Fruit fly (Drosophila melanogaster) whole organism, larva: ENCODE data around the gene SKIP.

ENCODE experiments used
- noc ChIP-seq: fragments of 200-800 bp; sonication (Bioruptor generic); optimal IDR thresholded peaks from 3 replicates; lab custom pipeline; 2019; ENCODE audit warnings: missing biosample characterization, mild to moderate bottlenecking, missing genetic modification characterization, moderate library complexity

Gene SKIP

DNA sequence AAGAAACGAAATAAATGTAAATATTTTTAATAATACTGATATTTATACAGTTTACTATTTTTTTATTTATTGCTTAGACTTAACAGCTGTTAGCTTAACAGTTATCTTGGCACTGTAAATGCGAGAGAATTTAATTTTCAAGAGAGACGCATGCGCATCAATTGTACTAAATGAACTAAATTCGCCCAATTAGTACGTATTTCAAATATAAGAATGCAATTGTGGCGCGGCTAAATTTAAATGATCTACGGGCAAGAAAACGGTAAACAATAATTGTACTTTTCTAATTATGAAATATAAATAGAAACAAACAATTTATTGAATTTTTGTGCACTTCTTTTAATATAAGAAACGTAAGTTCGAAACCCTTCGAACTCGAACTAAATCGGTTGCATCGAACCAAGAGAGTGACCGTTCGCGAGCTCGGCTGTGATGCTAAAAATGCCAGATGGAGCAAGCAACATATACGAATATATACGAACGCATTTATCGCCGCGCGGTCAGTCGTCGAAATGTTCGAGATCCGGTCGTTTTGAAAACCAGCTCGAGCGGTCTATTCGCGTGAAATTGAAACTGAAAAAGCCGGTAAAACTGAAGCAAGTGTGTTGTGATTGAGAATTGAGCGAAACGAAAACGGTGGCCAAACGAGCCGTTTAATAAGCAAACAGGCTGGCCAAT, at the start of gene SKIP:
TSS of gene SKIP (plus strand) at position 494 of the 678 bp plus-strand sequence.
- TF ChIP-seq noc (tag; lab: Kevin White, UChicago), result no peak

- no peak for TF ChIP-seq noc (tag; lab: Kevin White, UChicago)
These were observed 47.3 kb upstream of the SKIP start, which contains the start of gene BomT3 for dm6 chr3R:22086297-22086696. BomT3 (minus strand) TSS chr3R:22086397.

DNA sequence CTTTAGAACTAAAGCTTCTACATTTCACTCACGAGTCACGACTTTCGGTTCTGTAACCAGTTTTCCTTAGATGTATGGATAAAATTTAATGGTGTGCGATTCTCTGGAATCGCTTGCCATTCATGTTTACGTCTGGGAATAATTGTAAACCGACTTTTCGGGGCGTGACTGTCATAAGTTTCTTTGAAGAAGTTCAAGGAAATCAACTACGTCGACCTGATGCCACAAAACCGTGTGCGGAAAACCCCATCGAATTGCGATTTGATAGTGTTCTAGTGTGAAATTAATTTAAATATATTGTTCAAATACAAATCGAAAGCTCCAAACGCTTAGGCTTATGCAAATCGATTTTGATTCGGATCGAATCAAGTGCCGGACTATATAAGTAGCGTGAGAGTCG, 46.9 kb upstream of the SKIP start, which contains the start of gene BomBc3:
TSS of gene BomBc3 (plus strand) at position 301 of the 400 bp plus-strand sequence.
- TF ChIP-seq noc (tag; lab: Kevin White, UChicago), result no peak

dm6 chr3R:22093950-22094349, 39.7 kb upstream of the SKIP start:
- no peak for TF ChIP-seq noc (tag; lab: Kevin White, UChicago)

dm6 chr3R:22096893-22097292, 36.7 kb upstream of the SKIP start:
- TF ChIP-seq noc (tag; lab: Kevin White, UChicago), result no peak

dm6 chr3R:22103114-22103513, 30.5 kb upstream of the SKIP start, which contains the start of gene CG13407:
CG13407 (plus strand) TSS chr3R:22103414.
- no peak for TF ChIP-seq noc (tag; lab: Kevin White, UChicago)

DNA sequence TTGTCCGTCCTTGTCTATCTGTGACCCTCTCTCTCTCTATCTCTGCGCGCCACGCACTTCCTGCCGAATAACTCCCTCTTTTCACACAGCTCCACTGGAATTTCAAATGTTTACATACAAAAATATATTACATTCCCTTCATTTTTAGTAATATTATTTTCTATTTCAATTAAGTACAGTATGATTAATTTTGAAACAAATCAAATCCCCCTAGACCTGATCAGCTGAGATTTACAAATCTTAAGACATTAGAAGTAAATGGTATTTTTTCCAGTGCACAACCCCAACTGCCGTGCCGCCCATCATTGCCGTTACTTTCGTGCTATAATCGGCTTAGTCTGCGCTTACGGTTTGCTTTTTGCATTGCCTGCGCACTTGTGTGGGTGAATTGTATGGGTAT, 25.3 kb upstream of the SKIP start:
- TF ChIP-seq noc (tag; lab: Kevin White, UChicago), result no peak

DNA sequence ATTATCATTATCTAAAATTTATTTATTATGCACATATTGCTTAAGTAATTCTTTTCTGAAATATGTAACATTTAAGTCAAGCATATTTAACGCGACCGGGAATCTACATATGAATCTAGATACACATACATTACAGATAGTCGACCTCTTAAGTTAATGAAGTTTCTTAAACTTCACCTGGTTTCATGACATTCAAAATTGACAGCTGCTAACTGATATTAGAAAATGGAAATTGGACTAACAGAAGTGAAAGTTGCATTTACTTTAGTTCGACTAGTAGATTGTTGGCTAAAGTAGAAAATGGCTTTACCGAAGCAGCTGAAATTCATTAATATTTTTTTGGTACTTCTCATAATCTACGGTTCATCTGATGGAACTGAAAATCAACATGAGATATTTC, 20.5 kb upstream of the SKIP start, which contains the start of gene Ir94a:
TSS of gene Ir94a (plus strand) at position 301 of the 400 bp plus-strand sequence.
- no peak for TF ChIP-seq noc (tag; lab: Kevin White, UChicago)

- TF ChIP-seq noc (tag; lab: Kevin White, UChicago), result no peak
These were observed 16.5 kb upstream of the SKIP start, which contains the start of gene Ir94b for dm6 chr3R:22117149-22117548. Ir94b (minus strand) TSS chr3R:22117249.

DNA sequence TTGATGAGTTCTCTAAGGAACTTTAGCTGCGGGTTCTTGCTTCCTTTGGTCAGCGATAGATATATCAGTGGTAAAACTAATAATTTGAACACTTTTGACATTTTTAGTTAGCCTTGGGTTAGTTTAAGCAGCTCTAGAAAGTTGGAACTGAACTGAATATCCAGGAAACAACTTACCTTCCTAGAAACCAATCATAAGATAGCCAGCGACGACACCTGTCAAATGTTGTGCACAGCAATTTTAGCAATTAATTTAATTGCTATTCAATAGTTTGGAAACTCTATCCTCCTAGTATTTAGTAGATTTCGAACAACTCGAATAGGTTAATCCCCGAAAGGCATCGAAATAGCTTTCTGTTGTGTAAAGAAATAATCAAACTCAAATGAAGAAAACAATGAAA, 14.3 kb upstream of the SKIP start, which contains the start of gene Ir94c:
TSS of gene Ir94c (minus strand) at position 101 of the 400 bp plus-strand sequence.
- no peak for TF ChIP-seq noc (tag; lab: Kevin White, UChicago)

DNA sequence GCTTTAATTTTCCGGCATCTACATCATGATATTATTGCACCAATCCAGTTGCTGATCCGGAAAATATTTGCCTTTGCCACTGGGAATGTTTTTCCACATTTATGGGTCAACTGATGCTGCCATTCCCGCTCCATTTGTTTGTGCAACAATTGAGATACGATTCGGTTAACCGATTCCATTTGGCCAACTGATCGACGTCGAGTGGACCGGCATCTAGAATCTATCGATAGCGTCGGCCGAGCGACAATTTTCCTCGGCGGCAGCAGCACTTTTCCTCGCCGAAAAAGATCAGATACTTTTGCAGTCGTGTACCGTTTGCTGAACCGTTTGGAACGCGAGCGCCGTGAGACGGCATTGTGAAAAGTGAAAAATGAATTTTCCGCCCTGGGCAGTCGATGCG, 13.9 kb upstream of the SKIP start, which contains the start of gene CG42390:
TSS of gene CG42390 (plus strand) at position 301 of the 400 bp plus-strand sequence.
- TF ChIP-seq noc (tag; lab: Kevin White, UChicago), result no peak

DNA sequence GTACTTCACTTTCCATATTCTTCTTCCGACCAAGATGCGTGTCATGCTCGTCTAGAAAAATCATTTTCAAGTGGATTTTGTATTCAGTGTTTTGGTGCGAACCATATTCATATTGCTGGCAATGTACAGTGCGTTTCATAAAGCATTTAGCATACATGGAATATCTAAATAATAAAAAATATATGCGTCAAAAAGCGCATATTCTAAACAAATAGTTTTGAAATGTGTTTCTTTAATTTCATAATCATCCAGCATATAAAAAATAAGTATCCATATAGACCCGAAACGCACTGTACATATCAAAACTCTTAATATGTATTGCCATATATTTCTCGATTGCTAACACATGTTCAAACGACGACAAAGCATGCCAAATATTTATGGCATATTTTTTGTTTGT, 12.4 kb upstream of the SKIP start:
- TF ChIP-seq noc (tag; lab: Kevin White, UChicago), result peak; percentile 75

dm6 chr3R:22123347-22123746, 10.3 kb upstream of the SKIP start:
- no peak for TF ChIP-seq noc (tag; lab: Kevin White, UChicago)

dm6 chr3R:22124863-22125262, 8.8 kb upstream of the SKIP start:
- TF ChIP-seq noc (tag; lab: Kevin White, UChicago), result no peak

- TF ChIP-seq noc (tag; lab: Kevin White, UChicago), result no peak
These were observed 832 bp downstream of the SKIP start for dm6 chr3R:22134462-22134861.

- no peak for TF ChIP-seq noc (tag; lab: Kevin White, UChicago)
These were observed 1.9 kb downstream of the SKIP start for dm6 chr3R:22135503-22135902.

DNA sequence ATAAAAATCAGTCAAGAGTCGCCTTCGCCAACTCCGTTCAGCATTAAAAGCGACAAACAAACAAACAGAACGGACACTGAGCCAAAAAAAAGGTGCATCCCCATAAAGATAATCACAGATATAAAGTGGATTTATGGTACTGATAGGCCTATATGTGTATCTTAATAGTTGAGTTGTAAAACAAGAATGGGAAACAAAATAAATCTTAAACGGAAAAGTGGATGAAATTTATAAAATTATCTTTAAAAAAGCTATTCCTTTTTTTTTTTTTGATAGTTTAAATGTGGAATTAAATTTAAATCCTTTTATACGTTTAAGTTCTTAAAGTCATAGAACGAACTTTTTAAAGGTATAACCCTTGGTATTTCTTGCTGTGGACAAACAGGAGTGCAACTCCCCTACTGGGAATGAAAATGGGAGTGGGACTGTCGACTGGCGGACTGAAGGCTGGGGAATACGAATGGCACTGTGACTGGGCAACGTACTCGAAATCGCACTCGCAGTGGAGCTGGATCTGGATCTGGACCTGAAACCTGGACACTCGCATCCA, 3.4 kb downstream of the SKIP start:
- no peak for TF ChIP-seq noc (tag; lab: Kevin White, UChicago)
